Fruit fly (Drosophila melanogaster) whole organism, embryonic: ENCODE measurements around the gene ClC-c.
A peak's percentile ranks its signal among the peaks of the same experiment; 100 is the strongest.

Source experiments
- Atf6 ChIP-seq: fragments of 200-800 bp; sonication (Bioruptor generic); IDR thresholded peaks from 2 replicates; pipeline ENCODE4 v1.3.6; 2022; ENCODE audit warnings: missing biosample characterization, missing genetic modification characterization
- CG10267 ChIP-seq: fragments of 200-800 bp; sonication (Bioruptor generic); optimal IDR thresholded peaks from 2 replicates; lab custom pipeline; 2018; ENCODE audit warnings: missing biosample characterization, mild to moderate bottlenecking, missing genetic modification characterization, moderate library complexity
- CG11247 ChIP-seq: fragments of 200-800 bp; sonication (Bioruptor generic); IDR thresholded peaks from 2 replicates; pipeline ENCODE4 v1.3.6; 2022; ENCODE audit warnings: missing biosample characterization, missing genetic modification characterization
- CG12071 ChIP-seq: fragments of 200-800 bp; sonication (Bioruptor generic); optimal IDR thresholded peaks from 3 replicates; lab custom pipeline; 2018; ENCODE audit warnings: missing biosample characterization, mild to moderate bottlenecking, missing genetic modification characterization
- CG14965 ChIP-seq: fragments of 200-800 bp; sonication (Bioruptor generic); optimal IDR thresholded peaks from 2 replicates; lab custom pipeline; 2016; ENCODE audit warnings: missing biosample characterization, missing genetic modification characterization, borderline replicate concordance
- CG18262 ChIP-seq: fragments of 200-800 bp; optimal IDR thresholded peaks from 3 replicates; lab custom pipeline; 2019; ENCODE audit warnings: missing biosample characterization, mild to moderate bottlenecking, missing genetic modification characterization, moderate library complexity
- CG18764 ChIP-seq: fragments of 200-800 bp; sonication (Bioruptor generic); optimal IDR thresholded peaks from 3 replicates; lab custom pipeline; 2016; ENCODE audit warnings: missing biosample characterization, missing genetic modification characterization
- CG2116 ChIP-seq: fragments of 200-800 bp; sonication (Bioruptor generic); optimal IDR thresholded peaks from 3 replicates; lab custom pipeline; 2018; ENCODE audit warnings: missing biosample characterization, mild to moderate bottlenecking, missing genetic modification characterization
- CG2712 ChIP-seq: fragments of 200-800 bp; optimal IDR thresholded peaks from 3 replicates; lab custom pipeline; 2019; ENCODE audit warnings: missing biosample characterization, mild to moderate bottlenecking, missing genetic modification characterization, moderate library complexity
- CG30403 ChIP-seq: fragments of 200-800 bp; sonication (Bioruptor generic); optimal IDR thresholded peaks from 3 replicates; lab custom pipeline; 2016; ENCODE audit warnings: missing biosample characterization, missing genetic modification characterization
- CG33557 ChIP-seq: fragments of 200-800 bp; sonication (Bioruptor generic); optimal IDR thresholded peaks from 2 replicates; lab custom pipeline; 2019; ENCODE audit warnings: missing biosample characterization, mild to moderate bottlenecking, missing genetic modification characterization, moderate library complexity
- CG34376 ChIP-seq: fragments of 200-800 bp; sonication (Bioruptor generic); optimal IDR thresholded peaks from 2 replicates; lab custom pipeline; 2018; ENCODE audit warnings: missing biosample characterization, mild to moderate bottlenecking, missing genetic modification characterization
- CG42726 ChIP-seq: fragments of 200-800 bp; sonication (Bioruptor generic); IDR thresholded peaks from 2 replicates; pipeline ENCODE4 v1.3.6; 2022; ENCODE audit warnings: missing biosample characterization, missing genetic modification characterization; ENCODE audit not compliant: partially characterized antibody
- CG4820 ChIP-seq: fragments of 200-800 bp; sonication (Bioruptor generic); optimal IDR thresholded peaks from 3 replicates; lab custom pipeline; 2016; ENCODE audit warnings: missing biosample characterization, missing genetic modification characterization
- CG5245 ChIP-seq: fragments of 200-800 bp; sonication (Bioruptor generic); optimal IDR thresholded peaks from 3 replicates; lab custom pipeline; 2016; ENCODE audit warnings: missing biosample characterization, missing genetic modification characterization
- CG5953 ChIP-seq: fragments of 200-800 bp; sonication (Bioruptor generic); IDR thresholded peaks from 2 replicates; pipeline ENCODE4 v1.3.6; 2022; ENCODE audit warnings: missing biosample characterization, missing genetic modification characterization
- CG6272 ChIP-seq: fragments of 200-800 bp; sonication (Bioruptor generic); IDR thresholded peaks from 2 replicates; pipeline ENCODE4 v1.3.6; 2022; ENCODE audit warnings: missing biosample characterization, missing genetic modification characterization
- CG6689 ChIP-seq: fragments of 200-800 bp; sonication (Bioruptor generic); IDR thresholded peaks from 2 replicates; pipeline ENCODE4 v1.3.6; 2022; ENCODE audit warnings: missing biosample characterization, missing genetic modification characterization
- CG6791 ChIP-seq: fragments of 200-800 bp; sonication (Bioruptor generic); IDR thresholded peaks from 3 replicates; pipeline ENCODE4 v1.3.6; 2022; ENCODE audit warnings: missing biosample characterization, missing genetic modification characterization; ENCODE audit not compliant: partially characterized antibody
- CG6854 ChIP-seq: fragments of 200-800 bp; sonication (Bioruptor generic); optimal IDR thresholded peaks from 3 replicates; lab custom pipeline; 2017; ENCODE audit warnings: missing biosample characterization, mild to moderate bottlenecking, missing genetic modification characterization
- CG7357 ChIP-seq: fragments of 200-800 bp; sonication (Bioruptor generic); IDR thresholded peaks from 3 replicates; pipeline ENCODE4 v1.3.6; 2022; ENCODE audit warnings: missing biosample characterization, missing genetic modification characterization
- CG8478 ChIP-seq: fragments of >200 bp; optimal IDR thresholded peaks from 2 replicates; lab custom pipeline; 2018
- CG9609 ChIP-seq: fragments of 200-800 bp; sonication (Bioruptor generic); optimal IDR thresholded peaks from 3 replicates; lab custom pipeline; 2016; ENCODE audit warnings: missing biosample characterization, missing genetic modification characterization
- CkIIα-i1 ChIP-seq: fragments of 200-800 bp; sonication (Bioruptor generic); IDR thresholded peaks from 2 replicates; pipeline ENCODE4 v1.3.6; 2022; ENCODE audit warnings: missing biosample characterization, missing genetic modification characterization
- ERR ChIP-seq: fragments of 200-800 bp; sonication (Bioruptor generic); optimal IDR thresholded peaks from 2 replicates; lab custom pipeline; 2016; ENCODE audit warnings: missing biosample characterization, missing genetic modification characterization
- HHEX ChIP-seq: fragments of 200-800 bp; sonication (Bioruptor generic); optimal IDR thresholded peaks from 3 replicates; lab custom pipeline; 2017; ENCODE audit warnings: missing biosample characterization, mild to moderate bottlenecking, missing genetic modification characterization, missing genetic modification reagents
- Mad ChIP-seq: fragments of 200-800 bp; sonication (Bioruptor generic); optimal IDR thresholded peaks from 2 replicates; lab custom pipeline; 2016; ENCODE audit warnings: missing biosample characterization, missing genetic modification characterization
- NFAT ChIP-seq: fragments of 200-800 bp; sonication (Bioruptor generic); IDR thresholded peaks from 2 replicates; pipeline ENCODE4 v1.3.6; 2022; ENCODE audit warnings: missing biosample characterization, missing genetic modification characterization
- NfI ChIP-seq: fragments of 200-800 bp; sonication (Bioruptor generic); optimal IDR thresholded peaks from 3 replicates; lab custom pipeline; 2018; ENCODE audit warnings: missing biosample characterization, mild to moderate bottlenecking, missing genetic modification characterization, moderate library complexity
- Side ChIP-seq: fragments of 200-800 bp; sonication (Bioruptor generic); optimal IDR thresholded peaks from 2 replicates; lab custom pipeline; 2016; ENCODE audit warnings: missing biosample characterization, missing genetic modification characterization
- Stat92E ChIP-seq, 3 experiments: fragments of >200 bp in 2 of 3; fragments of 200-800 bp in 1 of 3; sonication (Bioruptor generic) in 1 of 3; optimal IDR thresholded peaks; 2 replicates each; lab custom pipeline; 2017 to 2019; ENCODE audit warnings: missing biosample characterization in 3 of 3, missing genetic modification characterization in 3 of 3, mild to moderate bottlenecking in 1 of 3, moderate library complexity in 1 of 3
- Tbp ChIP-seq: fragments of >200 bp; optimal IDR thresholded peaks from 2 replicates; lab custom pipeline; 2018; ENCODE audit warnings: missing biosample characterization, missing genetic modification characterization
- Xbp1 ChIP-seq: fragments of 200-800 bp; sonication (Bioruptor generic); optimal IDR thresholded peaks from 3 replicates; lab custom pipeline; 2016; ENCODE audit warnings: missing biosample characterization, mild to moderate bottlenecking, missing genetic modification characterization
- amos ChIP-seq: fragments of 200-800 bp; sonication (Bioruptor generic); IDR thresholded peaks from 2 replicates; pipeline ENCODE4 v1.3.6; 2022; ENCODE audit warnings: missing biosample characterization, missing genetic modification characterization; ENCODE audit not compliant: partially characterized antibody
- ara ChIP-seq: fragments of 200-800 bp; sonication (Bioruptor generic); IDR thresholded peaks from 2 replicates; pipeline ENCODE4 v1.3.6; 2022; ENCODE audit warnings: missing biosample characterization, missing genetic modification characterization
- br ChIP-seq: fragments of >200 bp; optimal IDR thresholded peaks from 2 replicates; lab custom pipeline; 2017
- chif ChIP-seq, 2 experiments: fragments of 200-800 bp; sonication (Bioruptor generic); optimal IDR thresholded peaks; 3 replicates each; lab custom pipeline; 2016; ENCODE audit warnings: missing biosample characterization in 2 of 2, missing genetic modification characterization in 2 of 2
- chinmo ChIP-seq: fragments of 200-800 bp; sonication (Bioruptor generic); IDR thresholded peaks from 4 replicates; pipeline ENCODE4 v1.3.6; 2022; ENCODE audit warnings: missing biosample characterization, missing genetic modification characterization; ENCODE audit not compliant: partially characterized antibody
- da ChIP-seq: fragments of 200-800 bp; sonication (Bioruptor generic); optimal IDR thresholded peaks from 2 replicates; lab custom pipeline; 2016; ENCODE audit warnings: missing biosample characterization, missing genetic modification characterization
- disco-r ChIP-seq: fragments of 200-800 bp; sonication (Bioruptor generic); optimal IDR thresholded peaks from 2 replicates; lab custom pipeline; 2016; ENCODE audit warnings: missing biosample characterization, missing genetic modification characterization
- ftz-f1 ChIP-seq: fragments of 200-800 bp; sonication (Bioruptor generic); optimal IDR thresholded peaks from 2 replicates; lab custom pipeline; 2016; ENCODE audit warnings: missing biosample characterization, missing genetic modification characterization
- h ChIP-seq: fragments of >200 bp; optimal IDR thresholded peaks from 2 replicates; lab custom pipeline; 2017
- ken ChIP-seq: fragments of 200-800 bp; sonication (Bioruptor generic); IDR thresholded peaks from 3 replicates; pipeline ENCODE4 v1.3.6; 2022; ENCODE audit warnings: missing biosample characterization, missing genetic modification characterization
- ro ChIP-seq: fragments of 200-800 bp; sonication (Bioruptor generic); IDR thresholded peaks from 2 replicates; pipeline ENCODE4 v1.3.6; 2022; ENCODE audit warnings: missing biosample characterization, missing genetic modification characterization
- sr ChIP-seq: fragments of 200-800 bp; sonication (Bioruptor generic); IDR thresholded peaks from 3 replicates; pipeline ENCODE4 v1.3.6; 2022; ENCODE audit warnings: missing biosample characterization, missing genetic modification characterization
- tll ChIP-seq, 2 experiments: fragments of 200-800 bp in 1 of 2; fragments of >200 bp in 1 of 2; sonication (Bioruptor generic) in 1 of 2; optimal IDR thresholded peaks; 2 replicates each; lab custom pipeline; 2017 to 2019; ENCODE audit warnings: missing biosample characterization in 2 of 2, missing genetic modification characterization in 2 of 2, mild to moderate bottlenecking in 1 of 2, moderate library complexity in 1 of 2
- vfl ChIP-seq: fragments of 200-800 bp; sonication (Bioruptor generic); optimal IDR thresholded peaks from 2 replicates; lab custom pipeline; 2016; ENCODE audit warnings: missing biosample characterization, missing genetic modification characterization
- yki ChIP-seq: fragments of >200 bp; optimal IDR thresholded peaks from 3 replicates; lab custom pipeline; 2018
- zen ChIP-seq: fragments of 200-800 bp; sonication (Bioruptor generic); optimal IDR thresholded peaks from 3 replicates; lab custom pipeline; 2018; ENCODE audit warnings: missing biosample characterization, mild to moderate bottlenecking, missing genetic modification characterization, moderate library complexity
- zf30C ChIP-seq: fragments of 200-800 bp; sonication (Bioruptor generic); optimal IDR thresholded peaks from 3 replicates; lab custom pipeline; 2018; ENCODE audit warnings: missing biosample characterization, mild to moderate bottlenecking, missing genetic modification characterization

ClC-c gene

dm6 chr3L:16113607-16114337 lies 23.5 kb downstream of the ClC-c start (continued):
- peak; percentile 69 for TF ChIP-seq NFAT (GFP tag; lab: Robert Waterston, UW)
- TF ChIP-seq CG18262: peak; percentile 83
- TF ChIP-seq ro (GFP tag; lab: Robert Waterston, UW): no peak
- TF ChIP-seq Xbp1 (GFP tag; lab: Kevin White, UChicago): peak; percentile 89
- TF ChIP-seq sr (GFP tag; lab: Robert Waterston, UW): peak; percentile 26; the same call in 1 of the 3 replicates
- peak; percentile 79; the same call in 2 of the 4 replicates for TF ChIP-seq chinmo
- TF ChIP-seq CG14965 (GFP tag; lab: Kevin White, UChicago): peak; percentile 50
- TF ChIP-seq CG34376 (GFP tag; lab: Kevin White, UChicago): peak; percentile 88
- peak; percentile 85 for TF ChIP-seq CG9609 (GFP tag; lab: Kevin White, UChicago)
- peak; percentile 77 for TF ChIP-seq amos
- TF ChIP-seq CG10267 (tag; lab: Kevin White, UChicago): peak; percentile 82
- TF ChIP-seq CG5953 (GFP tag; lab: Robert Waterston, UW): peak; percentile 71
- peak; percentile 75 to 77 for TF ChIP-seq chif (GFP tag; optimal IDR thresholded peaks at IDR 0.05; lab: Kevin White, UChicago)
- TF ChIP-seq zf30C: no peak
- peak; percentile 84 for TF ChIP-seq CG2712 (tag; lab: Kevin White, UChicago)
- peak; percentile 56 for TF ChIP-seq CG11247 (GFP tag; lab: Robert Waterston, UW)
- peak; percentile 85 for TF ChIP-seq Atf6 (GFP tag; lab: Robert Waterston, UW)
- TF ChIP-seq ara (GFP tag; lab: Robert Waterston, UW): peak; percentile 41; the same call in 1 of the 2 replicates
- TF ChIP-seq CG7357 (GFP tag; lab: Robert Waterston, UW): peak; percentile 19; the same call in 1 of the 3 replicates
- TF ChIP-seq br (lab: Kevin White, UChicago): no peak
- peak; percentile 83 for TF ChIP-seq CG6689 (GFP tag; lab: Robert Waterston, UW)
- TF ChIP-seq Stat92E (GFP tag; optimal IDR thresholded peaks at IDR 0.05; lab: Kevin White, UChicago): peak in 1 of 3 experiments; percentile 70
- TF ChIP-seq CG5245 (GFP tag; lab: Kevin White, UChicago): peak; percentile 59
- TF ChIP-seq Side (GFP tag; lab: Kevin White, UChicago): peak; percentile 89
- TF ChIP-seq CG8478 (lab: Kevin White, UChicago): no peak
- TF ChIP-seq CG6854: peak; percentile 73
- TF ChIP-seq h: no peak
- TF ChIP-seq Tbp (GFP tag; lab: Kevin White, UChicago): no peak
- TF ChIP-seq disco-r: peak; percentile 69
- peak; percentile 51 for TF ChIP-seq CG6272 (GFP tag; lab: Robert Waterston, UW)
- no peak for TF ChIP-seq yki (lab: Kevin White, UChicago)
- TF ChIP-seq CG30403 (GFP tag; lab: Kevin White, UChicago): peak; percentile 90
- TF ChIP-seq NfI (GFP tag; lab: Kevin White, UChicago): peak; percentile 85
- TF ChIP-seq CG33557 (GFP tag; lab: Kevin White, UChicago): peak; percentile 49
- TF ChIP-seq CkIIα-i1: no peak
- TF ChIP-seq Mad (GFP tag; lab: Kevin White, UChicago): peak; percentile 81
- TF ChIP-seq vfl: peak; percentile 85
- peak; percentile 100 for TF ChIP-seq CG4820 (GFP tag; lab: Kevin White, UChicago)
- TF ChIP-seq ken: peak; percentile 87
- no peak for TF ChIP-seq da (GFP tag; lab: Kevin White, UChicago)
- peak; percentile 85 for TF ChIP-seq ERR
- TF ChIP-seq CG6791: peak; percentile 47; the same call in 2 of the 3 replicates
- TF ChIP-seq ftz-f1 (GFP tag; lab: Kevin White, UChicago): peak; percentile 81
- peak in 1 of 2 experiments; percentile 59 for TF ChIP-seq tll (GFP tag; optimal IDR thresholded peaks at IDR 0.05; lab: Kevin White, UChicago)
- TF ChIP-seq zen (tag; lab: Kevin White, UChicago): peak; percentile 9
- no peak for TF ChIP-seq CG12071 (GFP tag; lab: Kevin White, UChicago)
- peak; percentile 65 for TF ChIP-seq CG18764 (GFP tag; lab: Kevin White, UChicago)
- TF ChIP-seq HHEX (GFP tag; lab: Kevin White, UChicago): no peak
- TF ChIP-seq CG2116 (GFP tag; lab: Kevin White, UChicago): peak; percentile 73
- TF ChIP-seq CG42726 (GFP tag; lab: Robert Waterston, UW): peak; percentile 78
